Fruit fly (Drosophila melanogaster) whole organism, embryonic: ENCODE data around the gene CG46304.

Source experiments
- Atf3 ChIP-seq: fragments of 200-800 bp; sonication (Bioruptor generic); optimal IDR thresholded peaks from 3 replicates; lab custom pipeline; 2016; ENCODE audit warnings: missing biosample characterization, missing genetic modification characterization
- CG10147 ChIP-seq: fragments of 200-800 bp; sonication (Bioruptor generic); optimal IDR thresholded peaks from 2 replicates; lab custom pipeline; 2019; ENCODE audit warnings: missing biosample characterization, mild to moderate bottlenecking, missing genetic modification characterization, moderate library complexity
- CG10959 ChIP-seq: fragments of 200-800 bp; sonication (Bioruptor generic); IDR thresholded peaks from 2 replicates; pipeline ENCODE4 v1.3.6; 2022; ENCODE audit warnings: missing biosample characterization, missing genetic modification characterization
- CG11398 ChIP-seq: fragments of 200-800 bp; sonication (Bioruptor generic); optimal IDR thresholded peaks from 2 replicates; lab custom pipeline; 2016; ENCODE audit warnings: missing biosample characterization, missing genetic modification characterization
- CG12299 ChIP-seq: fragments of 200-800 bp; sonication (Bioruptor generic); optimal IDR thresholded peaks from 2 replicates; lab custom pipeline; 2018; ENCODE audit warnings: missing biosample characterization, mild to moderate bottlenecking, missing genetic modification characterization
- CG12769 ChIP-seq: fragments of 200-800 bp; sonication (Bioruptor generic); optimal IDR thresholded peaks from 2 replicates; lab custom pipeline; 2019; ENCODE audit warnings: missing biosample characterization, mild to moderate bottlenecking, missing genetic modification characterization, moderate library complexity
- CG14667 ChIP-seq: fragments of 200-800 bp; sonication (Bioruptor generic); IDR thresholded peaks from 2 replicates; pipeline ENCODE4 v1.3.6; 2022; ENCODE audit warnings: missing biosample characterization, missing genetic modification characterization
- CG14965 ChIP-seq: fragments of 200-800 bp; sonication (Bioruptor generic); optimal IDR thresholded peaks from 2 replicates; lab custom pipeline; 2016; ENCODE audit warnings: missing biosample characterization, missing genetic modification characterization, borderline replicate concordance
- CG15479 ChIP-seq: fragments of 200-800 bp; sonication (Bioruptor generic); optimal IDR thresholded peaks from 3 replicates; lab custom pipeline; 2019; ENCODE audit warnings: missing biosample characterization, mild to moderate bottlenecking, missing genetic modification characterization, moderate library complexity
- CG1647 ChIP-seq: fragments of 200-800 bp; sonication (Bioruptor generic); optimal IDR thresholded peaks from 3 replicates; lab custom pipeline; 2016; ENCODE audit warnings: missing biosample characterization, missing genetic modification characterization
- CG17385 ChIP-seq: fragments of 200-800 bp; sonication (Bioruptor generic); optimal IDR thresholded peaks from 3 replicates; lab custom pipeline; 2018; ENCODE audit warnings: missing biosample characterization, mild to moderate bottlenecking, missing genetic modification characterization
- CG17568 ChIP-seq: fragments of 200-800 bp; sonication (Bioruptor generic); optimal IDR thresholded peaks from 2 replicates; lab custom pipeline; 2018; ENCODE audit warnings: missing biosample characterization, mild to moderate bottlenecking, missing genetic modification characterization, moderate library complexity
- CG17829 ChIP-seq: fragments of 200-800 bp; optimal IDR thresholded peaks from 2 replicates; lab custom pipeline; 2019; ENCODE audit warnings: missing biosample characterization, mild to moderate bottlenecking, missing genetic modification characterization, moderate library complexity
- CG18262 ChIP-seq: fragments of 200-800 bp; optimal IDR thresholded peaks from 3 replicates; lab custom pipeline; 2019; ENCODE audit warnings: missing biosample characterization, mild to moderate bottlenecking, missing genetic modification characterization, moderate library complexity
- CG31441 ChIP-seq: fragments of 200-800 bp; sonication (Bioruptor generic); IDR thresholded peaks from 2 replicates; pipeline ENCODE4 v1.3.6; 2022; ENCODE audit warnings: missing biosample characterization, missing genetic modification characterization
- CG32772 ChIP-seq: fragments of 200-800 bp; sonication (Bioruptor generic); IDR thresholded peaks from 2 replicates; pipeline ENCODE4 v1.3.6; 2022; ENCODE audit warnings: missing biosample characterization, missing genetic modification characterization
- CG34422 ChIP-seq: fragments of 200-800 bp; sonication (Bioruptor generic); IDR thresholded peaks from 3 replicates; pipeline ENCODE4 v1.3.6; 2022; ENCODE audit warnings: missing biosample characterization, missing genetic modification characterization
- CG43689 ChIP-seq: fragments of 200-800 bp; sonication (Bioruptor generic); IDR thresholded peaks from 2 replicates; pipeline ENCODE4 v1.3.6; 2022; ENCODE audit warnings: missing biosample characterization, missing genetic modification characterization
- CG6689 ChIP-seq: fragments of 200-800 bp; sonication (Bioruptor generic); IDR thresholded peaks from 2 replicates; pipeline ENCODE4 v1.3.6; 2022; ENCODE audit warnings: missing biosample characterization, missing genetic modification characterization
- CG7745 ChIP-seq: fragments of 200-800 bp; sonication (Bioruptor generic); optimal IDR thresholded peaks from 2 replicates; lab custom pipeline; 2018; ENCODE audit warnings: missing biosample characterization, mild to moderate bottlenecking, missing genetic modification characterization, moderate library complexity
- CG7963 ChIP-seq: fragments of 200-800 bp; sonication (Bioruptor generic); IDR thresholded peaks from 3 replicates; pipeline ENCODE4 v1.3.6; 2022; ENCODE audit warnings: missing biosample characterization, missing genetic modification characterization; ENCODE audit not compliant: partially characterized antibody
- CG9727 ChIP-seq: fragments of 200-800 bp; sonication (Bioruptor generic); optimal IDR thresholded peaks from 3 replicates; lab custom pipeline; 2017; ENCODE audit warnings: missing biosample characterization, mild to moderate bottlenecking, missing genetic modification characterization
- Dll ChIP-seq: fragments of 200-800 bp; sonication (Bioruptor generic); IDR thresholded peaks from 4 replicates; pipeline ENCODE4 v1.3.6; 2022; ENCODE audit warnings: missing biosample characterization, missing genetic modification characterization; ENCODE audit not compliant: partially characterized antibody
- Eip74EF ChIP-seq, 2 experiments: fragments of 200-800 bp in 1 of 2; fragments of >200 bp in 1 of 2; sonication (Bioruptor generic) in 1 of 2; optimal IDR thresholded peaks; 2 replicates each; lab custom pipeline; 2017 to 2019; ENCODE audit warnings: missing biosample characterization in 2 of 2, missing genetic modification characterization in 2 of 2, mild to moderate bottlenecking in 1 of 2, moderate library complexity in 1 of 2
- GATAe ChIP-seq: fragments of 200-800 bp; sonication (Bioruptor generic); conservative IDR thresholded peaks from 2 replicates; pipeline ENCODE4 v1.3.6; 2022; ENCODE audit warnings: missing biosample characterization, missing genetic modification characterization
- Gug ChIP-seq: fragments of 200-800 bp; sonication (Bioruptor generic); IDR thresholded peaks from 4 replicates; pipeline ENCODE4 v1.3.6; 2022; ENCODE audit warnings: missing biosample characterization, missing genetic modification characterization
- Lhr ChIP-seq: fragments of 200-800 bp; sonication (Bioruptor generic); optimal IDR thresholded peaks from 3 replicates; lab custom pipeline; 2017; ENCODE audit warnings: mild to moderate bottlenecking, missing biosample characterization, missing genetic modification reagents, missing genetic modification characterization
- Mad ChIP-seq: fragments of 200-800 bp; sonication (Bioruptor generic); optimal IDR thresholded peaks from 2 replicates; lab custom pipeline; 2016; ENCODE audit warnings: missing biosample characterization, missing genetic modification characterization
- NfI ChIP-seq: fragments of 200-800 bp; sonication (Bioruptor generic); optimal IDR thresholded peaks from 3 replicates; lab custom pipeline; 2018; ENCODE audit warnings: missing biosample characterization, mild to moderate bottlenecking, missing genetic modification characterization, moderate library complexity
- TFAM ChIP-seq: fragments of 200-800 bp; sonication (Bioruptor generic); optimal IDR thresholded peaks from 2 replicates; lab custom pipeline; 2017; ENCODE audit warnings: missing biosample characterization, missing genetic modification characterization, inconsistent platforms
- Usf ChIP-seq: fragments of 200-800 bp; sonication (Bioruptor generic); optimal IDR thresholded peaks from 2 replicates; lab custom pipeline; 2017; ENCODE audit warnings: missing genotype, missing biosample characterization, missing genetic modification characterization
- abd-A ChIP-seq: fragments of 200-800 bp; sonication (Bioruptor generic); optimal IDR thresholded peaks from 3 replicates; lab custom pipeline; 2019; ENCODE audit warnings: missing biosample characterization, mild to moderate bottlenecking, missing genetic modification characterization, moderate library complexity
- al ChIP-seq: fragments of 200-800 bp; sonication (Bioruptor generic); IDR thresholded peaks from 2 replicates; pipeline ENCODE4 v1.3.6; 2022; ENCODE audit warnings: missing biosample characterization, missing genetic modification characterization
- ash1 ChIP-seq: fragments of 200-800 bp; sonication (Bioruptor generic); optimal IDR thresholded peaks from 2 replicates; lab custom pipeline; 2018; ENCODE audit warnings: missing biosample characterization, mild to moderate bottlenecking, missing genetic modification characterization
- bab2 ChIP-seq: fragments of 200-800 bp; sonication (Bioruptor generic); optimal IDR thresholded peaks from 2 replicates; lab custom pipeline; 2016; ENCODE audit warnings: missing biosample characterization, missing genetic modification characterization
- corto ChIP-seq: fragments of 200-800 bp; sonication (Bioruptor generic); optimal IDR thresholded peaks from 2 replicates; lab custom pipeline; 2016; ENCODE audit warnings: missing biosample characterization, mild to moderate bottlenecking, missing genetic modification characterization, moderate library complexity
- dpn ChIP-seq, 2 experiments: fragments of 200-800 bp; sonication (Bioruptor generic); optimal IDR thresholded peaks; 3 replicates each; lab custom pipeline; 2016; ENCODE audit warnings: missing biosample characterization in 2 of 2, missing genetic modification characterization in 2 of 2
- exex ChIP-seq: fragments of 200-800 bp; sonication (Bioruptor generic); optimal IDR thresholded peaks from 4 replicates; lab custom pipeline; 2018; ENCODE audit warnings: missing biosample characterization, mild to moderate bottlenecking, missing genetic modification characterization, moderate library complexity
- gce ChIP-seq: fragments of 200-800 bp; sonication (Bioruptor generic); IDR thresholded peaks from 3 replicates; pipeline ENCODE4 v1.3.6; 2022; ENCODE audit warnings: missing biosample characterization, missing genetic modification characterization
- gem ChIP-seq: fragments of 200-800 bp; sonication (Bioruptor generic); optimal IDR thresholded peaks from 2 replicates; lab custom pipeline; 2019; ENCODE audit warnings: missing biosample characterization, mild to moderate bottlenecking, missing genetic modification characterization, moderate library complexity
- grau ChIP-seq: fragments of 200-800 bp; optimal IDR thresholded peaks from 3 replicates; lab custom pipeline; 2019; ENCODE audit warnings: missing biosample characterization, mild to moderate bottlenecking, missing genetic modification characterization, moderate library complexity
- kay ChIP-seq: fragments of 200-800 bp; sonication (Bioruptor generic); optimal IDR thresholded peaks from 2 replicates; lab custom pipeline; 2016; ENCODE audit warnings: missing biosample characterization, missing genetic modification characterization
- mirr ChIP-seq: fragments of 200-800 bp; sonication (Bioruptor generic); optimal IDR thresholded peaks from 3 replicates; lab custom pipeline; 2018; ENCODE audit warnings: missing biosample characterization, mild to moderate bottlenecking, missing genetic modification characterization
- ro ChIP-seq: fragments of 200-800 bp; sonication (Bioruptor generic); IDR thresholded peaks from 2 replicates; pipeline ENCODE4 v1.3.6; 2022; ENCODE audit warnings: missing biosample characterization, missing genetic modification characterization
- row ChIP-seq: fragments of 200-800 bp; sonication (Bioruptor generic); IDR thresholded peaks from 3 replicates; pipeline ENCODE4 v1.3.6; 2022; ENCODE audit warnings: missing biosample characterization, missing genetic modification characterization
- scrt ChIP-seq: fragments of 200-800 bp; sonication (Bioruptor generic); optimal IDR thresholded peaks from 2 replicates; lab custom pipeline; 2018; ENCODE audit warnings: missing biosample characterization, mild to moderate bottlenecking, missing genetic modification characterization, moderate library complexity
- vvl ChIP-seq: fragments of 200-800 bp; sonication (Bioruptor generic); IDR thresholded peaks from 2 replicates; pipeline ENCODE4 v1.3.6; 2022; ENCODE audit warnings: missing biosample characterization, missing genetic modification characterization
- zf30C ChIP-seq: fragments of 200-800 bp; sonication (Bioruptor generic); optimal IDR thresholded peaks from 3 replicates; lab custom pipeline; 2018; ENCODE audit warnings: missing biosample characterization, mild to moderate bottlenecking, missing genetic modification characterization
- zfh1 ChIP-seq: fragments of 200-800 bp; sonication (Bioruptor generic); IDR thresholded peaks from 3 replicates; pipeline ENCODE4 v1.3.6; 2022; ENCODE audit warnings: missing biosample characterization, missing genetic modification characterization

Gene CG46304

dm6 chr2L:18946636-18947514, 770 bp downstream of the CG46304 start (continued):
- no peak for TF ChIP-seq CG14965 (GFP tag; lab: Kevin White, UChicago)
- no peak for TF ChIP-seq CG10147
- TF ChIP-seq NfI (GFP tag; lab: Kevin White, UChicago) = no peak
- peak; percentile 58 for TF ChIP-seq CG31441 (GFP tag; lab: Robert Waterston, UW)
- no peak for TF ChIP-seq kay (GFP tag; lab: Kevin White, UChicago)
- TF ChIP-seq CG34422 (GFP tag; lab: Robert Waterston, UW) = no peak
- TF ChIP-seq Mad (GFP tag; lab: Kevin White, UChicago) = no peak
- no peak for TF ChIP-seq scrt (GFP tag; lab: Kevin White, UChicago)
- TF ChIP-seq CG12769 (tag; lab: Kevin White, UChicago) = no peak
- TF ChIP-seq CG18262 (tag; lab: Kevin White, UChicago) = peak; percentile 80
- TF ChIP-seq Dll (GFP tag; lab: Robert Waterston, UW) = no peak
- peak; percentile 63 for TF ChIP-seq zf30C (GFP tag; lab: Kevin White, UChicago)
- TF ChIP-seq zfh1 = 0 out of 3 replicates have a peak, but pooled peaks have one; percentile 38
- TF ChIP-seq Usf = no peak
- no peak for TF ChIP-seq vvl (GFP tag; lab: Robert Waterston, UW)
- TF ChIP-seq grau (tag; lab: Kevin White, UChicago) = peak; percentile 45
- 0 out of 3 replicates have a peak, but pooled peaks have one; percentile 29 for TF ChIP-seq row (GFP tag; lab: Robert Waterston, UW)
- no peak for TF ChIP-seq CG7745 (tag; lab: Kevin White, UChicago)
- TF ChIP-seq dpn (GFP tag; optimal IDR thresholded peaks at IDR 0.05; lab: Kevin White, UChicago) = no peak
- TF ChIP-seq gem (tag; lab: Kevin White, UChicago) = peak; percentile 78
- no peak for TF ChIP-seq CG17568 (GFP tag; lab: Kevin White, UChicago)
- no peak for TF ChIP-seq CG14667 (GFP tag; lab: Robert Waterston, UW)
- TF ChIP-seq al (GFP tag; lab: Robert Waterston, UW) = no peak
- peak; percentile 77 for TF ChIP-seq CG17385 (GFP tag; lab: Kevin White, UChicago)
- TF ChIP-seq CG17829 = peak; percentile 69
- no peak for TF ChIP-seq exex (tag; lab: Kevin White, UChicago)
- TF ChIP-seq CG6689 (GFP tag; lab: Robert Waterston, UW) = no peak; the same call in 1 of the 2 replicates
- TF ChIP-seq abd-A (tag; lab: Kevin White, UChicago) = no peak
- no peak for TF ChIP-seq GATAe (GFP tag; lab: Robert Waterston, UW)
- peak; percentile 49 for TF ChIP-seq corto (GFP tag; lab: Kevin White, UChicago)
- no peak for TF ChIP-seq Gug (GFP tag; lab: Robert Waterston, UW)
- TF ChIP-seq CG1647 (GFP tag; lab: Kevin White, UChicago) = no peak
- no peak for TF ChIP-seq TFAM (GFP tag; lab: Kevin White, UChicago)
- no peak for TF ChIP-seq gce (GFP tag; lab: Robert Waterston, UW)
- peak; percentile 52 for TF ChIP-seq CG9727 (GFP tag; lab: Kevin White, UChicago)
- TF ChIP-seq CG32772 = no peak
- no peak for TF ChIP-seq ash1
- no peak for TF ChIP-seq CG7963 (GFP tag; lab: Robert Waterston, UW)
- TF ChIP-seq CG11398 (GFP tag; lab: Kevin White, UChicago) = no peak
- TF ChIP-seq bab2 = no peak
- TF ChIP-seq Eip74EF (GFP tag; optimal IDR thresholded peaks at IDR 0.05; lab: Kevin White, UChicago) = no peak
- no peak for TF ChIP-seq Atf3 (GFP tag; lab: Kevin White, UChicago)
- no peak for TF ChIP-seq Lhr
- no peak for TF ChIP-seq CG10959
- no peak for TF ChIP-seq mirr (GFP tag; lab: Kevin White, UChicago)
- no peak for TF ChIP-seq ro
- no peak for TF ChIP-seq CG43689 (GFP tag; lab: Robert Waterston, UW)
- no peak for TF ChIP-seq CG15479
- TF ChIP-seq CG12299 (tag; lab: Kevin White, UChicago) = no peak
